Fruit fly (Drosophila melanogaster) whole organism, prepupa: Measurements from ENCODE around the gene CG1703.
A peak's percentile ranks its signal among the peaks of the same experiment; 100 is the strongest.

ENCODE experiments used
- Blimp-1 ChIP-seq: fragments of 200-800 bp; sonication (Bioruptor generic); optimal IDR thresholded peaks from 3 replicates; lab custom pipeline; 2017; ENCODE audit warnings: missing biosample characterization, missing genetic modification characterization, mild to moderate bottlenecking, moderate library complexity, missing genetic modification reagents
- CG10631 ChIP-seq: fragments of 200-800 bp; sonication (Bioruptor generic); optimal IDR thresholded peaks from 2 replicates; lab custom pipeline; 2016; ENCODE audit warnings: missing biosample characterization, missing genetic modification characterization
- CG10669 ChIP-seq: fragments of 200-800 bp; sonication (Bioruptor generic); optimal IDR thresholded peaks from 3 replicates; lab custom pipeline; 2018; ENCODE audit warnings: missing biosample characterization, mild to moderate bottlenecking, missing genetic modification characterization, moderate library complexity
- CG11294 ChIP-seq: fragments of 200-800 bp; sonication (Bioruptor generic); IDR thresholded peaks from 2 replicates; pipeline ENCODE4 v1.3.6; 2022; ENCODE audit warnings: missing biosample characterization, missing genetic modification characterization
- CG11762 ChIP-seq: fragments of 200-800 bp; sonication (Bioruptor generic); optimal IDR thresholded peaks from 3 replicates; lab custom pipeline; 2016; ENCODE audit warnings: missing biosample characterization, missing genetic modification characterization; ENCODE audit not compliant: insufficient read depth
- CG11902 ChIP-seq: fragments of 200-800 bp; sonication (Bioruptor generic); optimal IDR thresholded peaks from 3 replicates; lab custom pipeline; 2016; ENCODE audit warnings: missing biosample characterization, missing genetic modification characterization
- CG15336 ChIP-seq: fragments of 200-800 bp; sonication (Bioruptor generic); IDR thresholded peaks from 2 replicates; pipeline ENCODE4 v1.3.6; 2022; ENCODE audit warnings: missing biosample characterization, missing genetic modification characterization
- CG1621 ChIP-seq: fragments of 200-800 bp; sonication (Bioruptor generic); optimal IDR thresholded peaks from 3 replicates; lab custom pipeline; 2018; ENCODE audit warnings: missing biosample characterization, mild to moderate bottlenecking, missing genetic modification characterization
- CG16779 ChIP-seq: fragments of 200-800 bp; sonication (Bioruptor generic); optimal IDR thresholded peaks from 3 replicates; lab custom pipeline; 2017; ENCODE audit warnings: missing biosample characterization, mild to moderate bottlenecking, missing genetic modification characterization
- CG3032 ChIP-seq: fragments of 200-800 bp; optimal IDR thresholded peaks from 2 replicates; lab custom pipeline; 2019; ENCODE audit warnings: missing biosample characterization, mild to moderate bottlenecking, missing genetic modification characterization, moderate library complexity
- CG31627 ChIP-seq: fragments of 200-800 bp; sonication (Bioruptor generic); optimal IDR thresholded peaks from 3 replicates; lab custom pipeline; 2016; ENCODE audit warnings: missing biosample characterization, missing genetic modification characterization
- CG32006 ChIP-seq: fragments of 200-800 bp; sonication (Bioruptor generic); optimal IDR thresholded peaks from 3 replicates; lab custom pipeline; 2017; ENCODE audit warnings: missing biosample characterization, mild to moderate bottlenecking, missing genetic modification characterization
- CG34406 ChIP-seq: fragments of 200-800 bp; sonication (Bioruptor generic); optimal IDR thresholded peaks from 3 replicates; lab custom pipeline; 2016; ENCODE audit warnings: missing biosample characterization, missing genetic modification characterization
- CG3919 ChIP-seq: fragments of 200-800 bp; sonication (Bioruptor generic); optimal IDR thresholded peaks from 3 replicates; lab custom pipeline; 2016; ENCODE audit warnings: missing biosample characterization, missing genetic modification characterization
- CG4318 ChIP-seq: fragments of 200-800 bp; sonication (Bioruptor generic); optimal IDR thresholded peaks from 3 replicates; lab custom pipeline; 2017; ENCODE audit warnings: missing biosample characterization, mild to moderate bottlenecking, missing genetic modification characterization
- CG6163 ChIP-seq: fragments of 200-800 bp; sonication (Bioruptor generic); IDR thresholded peaks from 3 replicates; pipeline ENCODE4 v1.3.6; 2022; ENCODE audit warnings: missing biosample characterization, missing genetic modification characterization
- CG6276 ChIP-seq: fragments of 200-800 bp; sonication (Bioruptor generic); optimal IDR thresholded peaks from 2 replicates; lab custom pipeline; 2017; ENCODE audit warnings: missing biosample characterization, mild to moderate bottlenecking, missing genetic modification characterization
- CG6792 ChIP-seq: fragments of 200-800 bp; sonication (Bioruptor generic); optimal IDR thresholded peaks from 3 replicates; lab custom pipeline; 2016; ENCODE audit warnings: missing biosample characterization, missing genetic modification characterization
- CG6808 ChIP-seq: fragments of 200-800 bp; sonication (Bioruptor generic); optimal IDR thresholded peaks from 3 replicates; lab custom pipeline; 2017; ENCODE audit warnings: missing biosample characterization, missing genetic modification characterization, mild to moderate bottlenecking, moderate library complexity, missing genetic modification reagents
- CG6854 ChIP-seq: fragments of 200-800 bp; sonication (Bioruptor generic); optimal IDR thresholded peaks from 2 replicates; lab custom pipeline; 2017; ENCODE audit warnings: missing biosample characterization, mild to moderate bottlenecking, missing genetic modification characterization
- CG7368 ChIP-seq: fragments of 200-800 bp; sonication (Bioruptor generic); optimal IDR thresholded peaks from 3 replicates; lab custom pipeline; 2016; ENCODE audit warnings: missing biosample characterization, missing genetic modification characterization
- CG8119 ChIP-seq: fragments of 200-800 bp; sonication (Bioruptor generic); IDR thresholded peaks from 3 replicates; pipeline ENCODE4 v1.3.6; 2022; ENCODE audit warnings: missing biosample characterization, missing genetic modification characterization
- CG8319 ChIP-seq: fragments of 200-800 bp; sonication (Bioruptor generic); optimal IDR thresholded peaks from 3 replicates; lab custom pipeline; 2016; ENCODE audit warnings: missing biosample characterization, missing genetic modification characterization
- CG8632 ChIP-seq: fragments of 200-800 bp; sonication (Bioruptor generic); optimal IDR thresholded peaks from 3 replicates; lab custom pipeline; 2016; ENCODE audit warnings: missing biosample characterization, missing genetic modification characterization
- CG9139 ChIP-seq: fragments of 200-800 bp; sonication (Bioruptor generic); optimal IDR thresholded peaks from 3 replicates; lab custom pipeline; 2017; ENCODE audit warnings: missing biosample characterization, mild to moderate bottlenecking, missing genetic modification characterization
- Eip75B ChIP-seq: fragments of 200-800 bp; sonication (Bioruptor generic); optimal IDR thresholded peaks from 3 replicates; lab custom pipeline; 2016; ENCODE audit warnings: missing biosample characterization, missing genetic modification characterization
- Eip78C ChIP-seq: fragments of 200-800 bp; sonication (Bioruptor generic); peaks from one replicate; lab custom pipeline; 2016; ENCODE audit warnings: missing biosample characterization, missing genetic modification characterization
- Eip93F ChIP-seq: fragments of 200-800 bp; sonication (Bioruptor generic); optimal IDR thresholded peaks from 2 replicates; lab custom pipeline; 2016; ENCODE audit warnings: missing biosample characterization, mild to moderate bottlenecking, missing genetic modification characterization
- Ets21C ChIP-seq: fragments of 200-800 bp; sonication (Bioruptor generic); optimal IDR thresholded peaks from 3 replicates; lab custom pipeline; 2016; ENCODE audit warnings: missing biosample characterization, missing genetic modification characterization
- Gug ChIP-seq: fragments of 200-800 bp; sonication (Bioruptor generic); IDR thresholded peaks from 2 replicates; pipeline ENCODE4 v1.3.6; 2022; ENCODE audit warnings: missing biosample characterization, missing genetic modification characterization
- Hr4 ChIP-seq: fragments of 200-800 bp; sonication (Bioruptor generic); optimal IDR thresholded peaks from 3 replicates; lab custom pipeline; 2016; ENCODE audit warnings: missing biosample characterization, missing genetic modification characterization
- Lpt ChIP-seq: fragments of 200-800 bp; sonication (Bioruptor generic); optimal IDR thresholded peaks from 3 replicates; lab custom pipeline; 2016; ENCODE audit warnings: missing biosample characterization, missing genetic modification characterization
- Met ChIP-seq: fragments of 200-800 bp; sonication (Bioruptor generic); optimal IDR thresholded peaks from 3 replicates; lab custom pipeline; 2016; ENCODE audit warnings: missing biosample characterization, missing genetic modification characterization
- OdsH ChIP-seq: fragments of 200-800 bp; sonication (Bioruptor generic); optimal IDR thresholded peaks from 3 replicates; lab custom pipeline; 2016; ENCODE audit warnings: missing biosample characterization, missing genetic modification characterization
- Smox ChIP-seq: fragments of 200-800 bp; sonication (Bioruptor generic); optimal IDR thresholded peaks from 3 replicates; lab custom pipeline; 2016; ENCODE audit warnings: missing biosample characterization, missing genetic modification characterization
- Sox14 ChIP-seq: fragments of 200-800 bp; sonication (Bioruptor generic); optimal IDR thresholded peaks from 3 replicates; lab custom pipeline; 2016; ENCODE audit warnings: missing biosample characterization, missing genetic modification characterization
- Sox15 ChIP-seq: fragments of 200-800 bp; sonication (Bioruptor generic); optimal IDR thresholded peaks from 3 replicates; lab custom pipeline; 2016; ENCODE audit warnings: missing biosample characterization, missing genetic modification characterization
- achi ChIP-seq: fragments of 200-800 bp; sonication (Bioruptor generic); optimal IDR thresholded peaks from 3 replicates; lab custom pipeline; 2016; ENCODE audit warnings: missing biosample characterization, missing genetic modification characterization
- acj6 ChIP-seq: fragments of 200-800 bp; sonication (Bioruptor generic); optimal IDR thresholded peaks from 3 replicates; lab custom pipeline; 2016; ENCODE audit warnings: missing biosample characterization, missing genetic modification characterization
- cyc ChIP-seq: fragments of 200-800 bp; sonication (Bioruptor generic); optimal IDR thresholded peaks from 3 replicates; lab custom pipeline; 2016; ENCODE audit warnings: missing biosample characterization, missing genetic modification characterization
- dac ChIP-seq: fragments of 200-800 bp; sonication (Bioruptor generic); optimal IDR thresholded peaks from 2 replicates; lab custom pipeline; 2017; ENCODE audit warnings: missing biosample characterization, mild to moderate bottlenecking, missing genetic modification characterization
- dsx ChIP-seq: fragments of 200-800 bp; optimal IDR thresholded peaks from 3 replicates; lab custom pipeline; 2019; ENCODE audit warnings: missing biosample characterization, mild to moderate bottlenecking, missing genetic modification characterization, moderate library complexity; ENCODE audit not compliant: poor library complexity, severe bottlenecking
- eg ChIP-seq: fragments of 200-800 bp; sonication (Bioruptor generic); IDR thresholded peaks from 3 replicates; pipeline ENCODE4 v1.3.6; 2022; ENCODE audit warnings: missing biosample characterization, missing genetic modification characterization
- esn ChIP-seq: fragments of 200-800 bp; sonication (Bioruptor generic); optimal IDR thresholded peaks from 2 replicates; lab custom pipeline; 2016; ENCODE audit warnings: missing biosample characterization, mild to moderate bottlenecking, missing genetic modification characterization, moderate library complexity
- fd59A ChIP-seq: fragments of 200-800 bp; sonication (Bioruptor generic); optimal IDR thresholded peaks from 2 replicates; lab custom pipeline; 2017; ENCODE audit warnings: missing biosample characterization, mild to moderate bottlenecking, missing genetic modification characterization, missing genetic modification reagents
- fd85E ChIP-seq: fragments of 200-800 bp; sonication (Bioruptor generic); optimal IDR thresholded peaks from 3 replicates; lab custom pipeline; 2016; ENCODE audit warnings: missing biosample characterization, missing genetic modification characterization
- lz ChIP-seq: fragments of 200-800 bp; sonication (Bioruptor generic); optimal IDR thresholded peaks from 3 replicates; lab custom pipeline; 2016; ENCODE audit warnings: missing biosample characterization, missing genetic modification characterization
- net ChIP-seq: fragments of 200-800 bp; sonication (Bioruptor generic); optimal IDR thresholded peaks from 3 replicates; lab custom pipeline; 2016; ENCODE audit warnings: missing biosample characterization, missing genetic modification characterization
- pdm3 ChIP-seq: fragments of 200-800 bp; sonication (Bioruptor generic); optimal IDR thresholded peaks from 3 replicates; lab custom pipeline; 2016; ENCODE audit warnings: missing biosample characterization, missing genetic modification characterization
- ss ChIP-seq, 2 experiments: fragments of 200-800 bp; sonication (Bioruptor generic); optimal IDR thresholded peaks; 2 replicates in 1 of 2; 3 replicates in 1 of 2; lab custom pipeline; 2017 to 2018; ENCODE audit warnings: mild to moderate bottlenecking in 2 of 2, missing biosample characterization in 2 of 2, missing genetic modification characterization in 2 of 2, moderate library complexity in 1 of 2
- svp ChIP-seq: fragments of 200-800 bp; sonication (Bioruptor generic); peaks from one replicate; lab custom pipeline; 2016; ENCODE audit warnings: missing biosample characterization, missing genetic modification characterization
- topi ChIP-seq: fragments of 200-800 bp; sonication (Bioruptor generic); optimal IDR thresholded peaks from 3 replicates; lab custom pipeline; 2016; ENCODE audit warnings: missing biosample characterization, missing genetic modification characterization
- vri ChIP-seq: fragments of 200-800 bp; sonication (Bioruptor generic); optimal IDR thresholded peaks from 3 replicates; lab custom pipeline; 2016; ENCODE audit warnings: missing biosample characterization, mild to moderate bottlenecking, missing genetic modification characterization

CG1703 gene

DNA sequence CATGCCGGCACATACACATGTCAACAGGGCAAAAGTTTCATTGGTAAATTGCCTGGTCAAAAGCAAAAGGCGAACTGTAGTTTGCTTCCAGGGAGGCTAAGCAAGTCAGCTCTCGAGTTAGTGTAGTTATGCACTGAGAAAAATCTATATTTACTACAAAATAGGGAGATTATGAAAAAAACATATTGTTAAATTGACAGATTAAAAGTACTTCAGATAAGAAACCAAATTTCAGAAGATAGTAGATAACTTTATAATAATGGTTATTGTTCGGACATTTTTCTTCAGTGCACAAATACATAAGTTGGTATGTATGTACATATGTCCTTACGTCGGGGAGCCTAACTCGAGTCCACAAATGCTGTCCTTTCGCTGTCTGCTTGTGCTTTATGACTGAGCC, 45.4 kb downstream of the CG1703 start:
- TF ChIP-seq CG6276 (GFP tag; lab: Kevin White, UChicago) (peak; percentile 59), Smox (GFP tag; lab: Kevin White, UChicago) (peak; percentile 19), Sox14 (GFP tag; lab: Kevin White, UChicago) (peak; percentile 43), CG3032 (peak; percentile 63), dsx (GFP tag; lab: Kevin White, UChicago) (peak; percentile 65), Eip75B (GFP tag; lab: Kevin White, UChicago) (peak; percentile 52), Eip93F (GFP tag; lab: Kevin White, UChicago) (no peak), Blimp-1 (GFP tag; lab: Kevin White, UChicago) (no peak), Hr4 (GFP tag; lab: Kevin White, UChicago) (peak; percentile 63), CG7368 (GFP tag; lab: Kevin White, UChicago) (peak; percentile 34), CG10631 (GFP tag; lab: Kevin White, UChicago) (peak; percentile 69), lz (peak; percentile 31), CG6808 (GFP tag; lab: Kevin White, UChicago) (peak; percentile 43), svp (GFP tag; lab: Kevin White, UChicago) (peak; percentile 72), acj6 (GFP tag; lab: Kevin White, UChicago) (peak; percentile 55), Lpt (GFP tag; lab: Kevin White, UChicago) (peak; percentile 57), eg (GFP tag; lab: Robert Waterston, UW) (peak; percentile 77), CG8632 (GFP tag; lab: Kevin White, UChicago) (peak; percentile 23), Ets21C (no peak), fd85E (GFP tag; lab: Kevin White, UChicago) (no peak), CG11762 (GFP tag; lab: Kevin White, UChicago) (peak; percentile 34), Met (GFP tag; lab: Kevin White, UChicago) (peak; percentile 75), CG11902 (GFP tag; lab: Kevin White, UChicago) (no peak), topi (GFP tag; lab: Kevin White, UChicago) (peak; percentile 21), CG9139 (GFP tag; lab: Kevin White, UChicago) (peak; percentile 10), CG8119 (peak; percentile 77), CG31627 (GFP tag; lab: Kevin White, UChicago) (no peak), CG8319 (GFP tag; lab: Kevin White, UChicago) (peak; percentile 1), CG34406 (GFP tag; lab: Kevin White, UChicago) (peak; percentile 21), CG15336 (GFP tag; lab: Robert Waterston, UW) (peak; percentile 86), Gug (GFP tag; lab: Robert Waterston, UW) (0 out of 2 replicates have a peak, but pooled peaks have one; percentile 18), fd59A (peak; percentile 40), CG16779 (peak; percentile 33), CG11294 (GFP tag; lab: Robert Waterston, UW) (no peak), OdsH (GFP tag; lab: Kevin White, UChicago) (peak; percentile 65), pdm3 (GFP tag; lab: Kevin White, UChicago) (peak; percentile 68), CG1621 (tag; lab: Kevin White, UChicago) (no peak), CG4318 (peak; percentile 33), CG10669 (GFP tag; lab: Kevin White, UChicago) (peak; percentile 50), cyc (GFP tag; lab: Kevin White, UChicago) (peak; percentile 30), ss (GFP tag; optimal IDR thresholded peaks at IDR 0.05; lab: Kevin White, UChicago) (peak; percentile 7 to 49), dac (GFP tag; lab: Kevin White, UChicago) (no peak), Sox15 (no peak), esn (GFP tag; lab: Kevin White, UChicago) (peak; percentile 36), CG32006 (peak; percentile 73), CG6854 (GFP tag; lab: Kevin White, UChicago) (no peak), net (peak; percentile 52), achi (peak; percentile 67), CG6163 (peak; percentile 70), Eip78C (peak; percentile 89), CG3919 (peak; percentile 61), CG6792 (GFP tag; lab: Kevin White, UChicago) (peak; percentile 21), vri (no peak)
